Worm (Caenorhabditis elegans) whole organism, early embryonic: Measurements from ENCODE around the gene cyp-33C11.

Experiments
- B0310.2 ChIP-seq: sonication (generic microtip); optimal IDR thresholded peaks from 2 replicates; lab custom pipeline; 2016; ENCODE audit warnings: mild to moderate bottlenecking, missing genetic modification characterization, missing compliant biosample characterization
- F13C5.2 ChIP-seq: sonication (generic microtip); optimal IDR thresholded peaks from 2 replicates; lab custom pipeline; 2017; ENCODE audit warnings: mild to moderate bottlenecking, missing genetic modification characterization, inconsistent platforms, missing compliant biosample characterization
- aly-1 ChIP-seq: sonication (generic microtip); optimal IDR thresholded peaks from 2 replicates; lab custom pipeline; 2016; ENCODE audit warnings: missing genetic modification characterization, missing compliant biosample characterization
- ceh-13 ChIP-seq: fragments of 200-800 bp; sonication (Bioruptor generic); optimal IDR thresholded peaks from 2 replicates; lab custom pipeline; 2018; ENCODE audit warnings: mild to moderate bottlenecking, missing genetic modification characterization, missing compliant biosample characterization
- ceh-36 ChIP-seq: sonication (generic microtip); optimal IDR thresholded peaks from 2 replicates; lab custom pipeline; 2016; ENCODE audit warnings: missing genetic modification characterization, inconsistent platforms, missing compliant biosample characterization
- hnd-1 ChIP-seq: sonication (generic microtip); optimal IDR thresholded peaks from 2 replicates; lab custom pipeline; 2016; ENCODE audit warnings: missing genetic modification characterization, missing compliant biosample characterization
- pes-1 ChIP-seq: fragments of 200-800 bp; sonication (Bioruptor generic); IDR thresholded peaks from 2 replicates; pipeline ENCODE4 v1.3.6; 2022; ENCODE audit warnings: missing genetic modification reagents, missing genetic modification characterization, missing compliant biosample characterization
- sea-1 ChIP-seq: fragments of 200-800 bp; sonication (Bioruptor generic); conservative IDR thresholded peaks from 2 replicates; pipeline ENCODE4 v1.3.6; 2022; ENCODE audit warnings: missing genetic modification characterization, missing compliant biosample characterization
- tbx-11 ChIP-seq: fragments of 200-800 bp; sonication (Bioruptor generic); IDR thresholded peaks from 2 replicates; pipeline ENCODE4 v1.3.6; 2022; ENCODE audit warnings: missing genetic modification characterization, missing compliant biosample characterization

The cyp-33C11 gene

ce11 chrV:664337-664847 lies 48.4 kb downstream of the cyp-33C11 start, which contains the start of the genes F31F4.11 and srh-266:
TSS of gene F31F4.11 (minus strand) at chrV:664437.
TSS of gene srh-266 (plus strand) at chrV:664797.
- TF ChIP-seq tbx-11 (GFP tag; lab: Robert Waterston, UW) (no peak), B0310.2 (no peak), hnd-1 (tag; lab: Kevin White, UChicago) (no peak), ceh-13 (no peak), sea-1 (no peak), pes-1 (GFP tag; lab: Robert Waterston, UW) (no peak), ceh-36 (no peak), F13C5.2 (no peak), aly-1 (tag; lab: Kevin White, UChicago) (no peak)
